Fruit fly (Drosophila melanogaster) whole organism, embryonic: ENCODE measurements around the gene qtc.

Experiments
- Abd-B ChIP-seq: fragments of 200-800 bp; sonication (Bioruptor generic); optimal IDR thresholded peaks from 2 replicates; lab custom pipeline; 2018; ENCODE audit warnings: missing biosample characterization, mild to moderate bottlenecking, missing genetic modification characterization, moderate library complexity
- Antp ChIP-seq: fragments of 200-800 bp; sonication (Bioruptor generic); optimal IDR thresholded peaks from 3 replicates; lab custom pipeline; 2016; ENCODE audit warnings: missing biosample characterization, missing genetic modification characterization
- Bgb ChIP-seq: fragments of 200-800 bp; sonication (Bioruptor generic); IDR thresholded peaks from 2 replicates; pipeline ENCODE4 v1.3.6; 2022; ENCODE audit warnings: missing biosample characterization, missing genetic modification characterization; ENCODE audit not compliant: partially characterized antibody
- CG10543 ChIP-seq: fragments of 200-800 bp; sonication (Bioruptor generic); optimal IDR thresholded peaks from 3 replicates; lab custom pipeline; 2017; ENCODE audit warnings: missing biosample characterization, mild to moderate bottlenecking, missing genetic modification characterization, moderate library complexity
- CG13123 ChIP-seq: fragments of 200-800 bp; sonication (Bioruptor generic); optimal IDR thresholded peaks from 2 replicates; lab custom pipeline; 2016; ENCODE audit warnings: missing biosample characterization, missing genetic modification characterization
- CG13296 ChIP-seq: fragments of 200-800 bp; sonication (Bioruptor generic); optimal IDR thresholded peaks from 3 replicates; lab custom pipeline; 2018; ENCODE audit warnings: missing biosample characterization, mild to moderate bottlenecking, missing genetic modification characterization
- CG14014 ChIP-seq: fragments of 200-800 bp; sonication (Bioruptor generic); IDR thresholded peaks from 2 replicates; pipeline ENCODE4 v1.3.6; 2022; ENCODE audit warnings: missing biosample characterization, missing genetic modification characterization
- CG14441 ChIP-seq: fragments of 200-800 bp; sonication (Bioruptor generic); IDR thresholded peaks from 2 replicates; pipeline ENCODE4 v1.3.6; 2022; ENCODE audit warnings: missing biosample characterization, missing genetic modification characterization
- CG14710 ChIP-seq: fragments of 200-800 bp; sonication (Bioruptor generic); optimal IDR thresholded peaks from 3 replicates; lab custom pipeline; 2019; ENCODE audit warnings: missing biosample characterization, mild to moderate bottlenecking, missing genetic modification characterization, moderate library complexity
- CG17186 ChIP-seq: fragments of 200-800 bp; sonication (Bioruptor generic); optimal IDR thresholded peaks from 3 replicates; lab custom pipeline; 2017; ENCODE audit warnings: missing biosample characterization, missing genetic modification reagents, missing genetic modification characterization
- CG17385 ChIP-seq: fragments of 200-800 bp; sonication (Bioruptor generic); optimal IDR thresholded peaks from 3 replicates; lab custom pipeline; 2018; ENCODE audit warnings: missing biosample characterization, mild to moderate bottlenecking, missing genetic modification characterization
- CG2129 ChIP-seq: fragments of 200-800 bp; sonication (Bioruptor generic); IDR thresholded peaks from 2 replicates; pipeline ENCODE4 v1.3.6; 2022; ENCODE audit warnings: missing biosample characterization, missing genetic modification characterization; ENCODE audit not compliant: partially characterized antibody
- CG2889 ChIP-seq: fragments of 200-800 bp; sonication (Bioruptor generic); IDR thresholded peaks from 3 replicates; pipeline ENCODE4 v1.3.6; 2022; ENCODE audit warnings: missing biosample characterization, missing genetic modification characterization
- CG30431 ChIP-seq: fragments of 200-800 bp; sonication (Bioruptor generic); optimal IDR thresholded peaks from 2 replicates; lab custom pipeline; 2017; ENCODE audit warnings: missing biosample characterization, missing genetic modification characterization
- CG4328 ChIP-seq: fragments of 200-800 bp; sonication (Bioruptor generic); optimal IDR thresholded peaks from 3 replicates; lab custom pipeline; 2017; ENCODE audit warnings: missing biosample characterization, missing genetic modification reagents, missing genetic modification characterization
- CG6765 ChIP-seq: fragments of 200-800 bp; sonication (Bioruptor generic); optimal IDR thresholded peaks from 3 replicates; lab custom pipeline; 2017; ENCODE audit warnings: missing biosample characterization, mild to moderate bottlenecking, missing genetic modification characterization
- CG9437 ChIP-seq: fragments of 200-800 bp; sonication (Bioruptor generic); optimal IDR thresholded peaks from 2 replicates; lab custom pipeline; 2018; ENCODE audit warnings: missing biosample characterization, mild to moderate bottlenecking, missing genetic modification characterization
- CG9609 ChIP-seq: fragments of 200-800 bp; sonication (Bioruptor generic); optimal IDR thresholded peaks from 3 replicates; lab custom pipeline; 2016; ENCODE audit warnings: missing biosample characterization, missing genetic modification characterization
- Drgx ChIP-seq: fragments of 200-800 bp; sonication (Bioruptor generic); IDR thresholded peaks from 2 replicates; pipeline ENCODE4 v1.3.6; 2022; ENCODE audit warnings: missing biosample characterization, missing genetic modification characterization
- Fer3 ChIP-seq: fragments of 200-800 bp; sonication (Bioruptor generic); optimal IDR thresholded peaks from 2 replicates; lab custom pipeline; 2018; ENCODE audit warnings: missing biosample characterization, mild to moderate bottlenecking, missing genetic modification characterization, moderate library complexity
- Hmr ChIP-seq: fragments of 200-800 bp; sonication (Bioruptor generic); optimal IDR thresholded peaks from 3 replicates; lab custom pipeline; 2017; ENCODE audit warnings: mild to moderate bottlenecking, missing biosample characterization, missing genetic modification reagents, missing genetic modification characterization
- Hmx ChIP-seq: fragments of 200-800 bp; sonication (Bioruptor generic); optimal IDR thresholded peaks from 2 replicates; lab custom pipeline; 2016; ENCODE audit warnings: missing biosample characterization, missing genetic modification characterization
- MESR4 ChIP-seq: fragments of 200-800 bp; sonication (Bioruptor generic); optimal IDR thresholded peaks from 2 replicates; lab custom pipeline; 2018; ENCODE audit warnings: missing biosample characterization, mild to moderate bottlenecking, missing genetic modification characterization, moderate library complexity
- Med ChIP-seq: fragments of 200-800 bp; sonication (Bioruptor generic); peaks from one replicate; lab custom pipeline; 2016; ENCODE audit warnings: missing biosample characterization, missing genetic modification characterization, mild to moderate bottlenecking, inconsistent platforms, moderate library complexity
- Taf1 ChIP-seq: fragments of 200-800 bp; sonication (Bioruptor generic); IDR thresholded peaks from 2 replicates; pipeline ENCODE4 v1.3.6; 2022; ENCODE audit warnings: missing biosample characterization, missing genetic modification characterization
- Xrp1 ChIP-seq: fragments of 200-800 bp; sonication (Bioruptor generic); IDR thresholded peaks from 2 replicates; pipeline ENCODE4 v1.3.6; 2022; ENCODE audit warnings: missing biosample characterization, missing genetic modification characterization
- abd-A ChIP-seq: fragments of 200-800 bp; sonication (Bioruptor generic); optimal IDR thresholded peaks from 3 replicates; lab custom pipeline; 2019; ENCODE audit warnings: missing biosample characterization, mild to moderate bottlenecking, missing genetic modification characterization, moderate library complexity
- ac ChIP-seq: fragments of 200-800 bp; sonication (Bioruptor generic); optimal IDR thresholded peaks from 3 replicates; lab custom pipeline; 2017; ENCODE audit warnings: missing biosample characterization, mild to moderate bottlenecking, missing genetic modification characterization
- bbx ChIP-seq: fragments of 200-800 bp; sonication (Bioruptor generic); IDR thresholded peaks from 2 replicates; pipeline ENCODE4 v1.3.6; 2022; ENCODE audit warnings: missing biosample characterization, missing genetic modification characterization; ENCODE audit not compliant: partially characterized antibody
- chinmo ChIP-seq: fragments of 200-800 bp; sonication (Bioruptor generic); IDR thresholded peaks from 4 replicates; pipeline ENCODE4 v1.3.6; 2022; ENCODE audit warnings: missing biosample characterization, missing genetic modification characterization; ENCODE audit not compliant: partially characterized antibody
- crp ChIP-seq, 2 experiments: fragments of 200-800 bp; sonication (Bioruptor generic); optimal IDR thresholded peaks; 2 replicates in 1 of 2; 3 replicates in 1 of 2; lab custom pipeline; 2017; ENCODE audit warnings: missing biosample characterization in 2 of 2, missing genetic modification characterization in 2 of 2, mild to moderate bottlenecking in 1 of 2, moderate library complexity in 1 of 2
- ewg ChIP-seq: fragments of 200-800 bp; sonication (Bioruptor generic); optimal IDR thresholded peaks from 3 replicates; lab custom pipeline; 2017; ENCODE audit warnings: mild to moderate bottlenecking, missing biosample characterization, missing genetic modification reagents, missing genetic modification characterization
- gsb ChIP-seq: fragments of 200-800 bp; sonication (Bioruptor generic); IDR thresholded peaks from 2 replicates; pipeline ENCODE4 v1.3.6; 2022; ENCODE audit warnings: missing biosample characterization, missing genetic modification characterization
- h ChIP-seq: fragments of >200 bp; optimal IDR thresholded peaks from 2 replicates; lab custom pipeline; 2017
- ham ChIP-seq: fragments of 200-800 bp; sonication (Bioruptor generic); IDR thresholded peaks from 2 replicates; pipeline ENCODE4 v1.3.6; 2022; ENCODE audit warnings: missing biosample characterization, missing genetic modification characterization
- lov ChIP-seq, 2 experiments: fragments of 200-800 bp in 1 of 2; fragments of >200 bp in 1 of 2; sonication (Bioruptor generic) in 1 of 2; IDR thresholded peaks in 1 of 2; optimal IDR thresholded peaks in 1 of 2; 2 replicates in 1 of 2; 3 replicates in 1 of 2; pipeline versions ENCODE4 v1.3.6 to Lab custom; 2017 to 2022; ENCODE audit warnings: missing biosample characterization in 1 of 2, missing genetic modification characterization in 1 of 2
- org-1 ChIP-seq: fragments of 200-800 bp; sonication (Bioruptor generic); optimal IDR thresholded peaks from 2 replicates; lab custom pipeline; 2017; ENCODE audit warnings: missing biosample characterization, missing genetic modification characterization
- pum ChIP-seq: fragments of 200-800 bp; sonication (Bioruptor generic); optimal IDR thresholded peaks from 2 replicates; lab custom pipeline; 2016; ENCODE audit warnings: missing biosample characterization, missing genetic modification characterization
- pzg ChIP-seq: fragments of 200-800 bp; sonication (Bioruptor generic); optimal IDR thresholded peaks from 3 replicates; lab custom pipeline; 2018; ENCODE audit warnings: missing biosample characterization, mild to moderate bottlenecking, missing genetic modification characterization, moderate library complexity
- sens ChIP-seq: fragments of 200-800 bp; sonication (Bioruptor generic); peaks from one replicate; lab custom pipeline; 2016; ENCODE audit warnings: missing biosample characterization, missing genetic modification characterization
- seq ChIP-seq: fragments of 200-800 bp; sonication (Bioruptor generic); IDR thresholded peaks from 2 replicates; pipeline ENCODE4 v1.3.6; 2022; ENCODE audit warnings: missing biosample characterization, missing genetic modification characterization
- tap ChIP-seq: fragments of 200-800 bp; optimal IDR thresholded peaks from 3 replicates; lab custom pipeline; 2019; ENCODE audit warnings: missing biosample characterization, mild to moderate bottlenecking, missing genetic modification characterization, moderate library complexity
- trh ChIP-seq: fragments of 200-800 bp; sonication (Bioruptor generic); optimal IDR thresholded peaks from 2 replicates; lab custom pipeline; 2016; ENCODE audit warnings: missing biosample characterization, missing genetic modification characterization
- ttk ChIP-seq: fragments of 200-800 bp; sonication (Bioruptor generic); IDR thresholded peaks from 2 replicates; pipeline ENCODE4 v2.1.2; 2022; ENCODE audit warnings: missing biosample characterization, missing genetic modification characterization
- wek ChIP-seq: fragments of 200-800 bp; sonication (Bioruptor generic); optimal IDR thresholded peaks from 3 replicates; lab custom pipeline; 2018; ENCODE audit warnings: missing biosample characterization, mild to moderate bottlenecking, missing genetic modification characterization, moderate library complexity
- yki ChIP-seq: fragments of >200 bp; optimal IDR thresholded peaks from 3 replicates; lab custom pipeline; 2018
- zf30C ChIP-seq: fragments of 200-800 bp; sonication (Bioruptor generic); optimal IDR thresholded peaks from 3 replicates; lab custom pipeline; 2018; ENCODE audit warnings: missing biosample characterization, mild to moderate bottlenecking, missing genetic modification characterization

qtc gene

DNA sequence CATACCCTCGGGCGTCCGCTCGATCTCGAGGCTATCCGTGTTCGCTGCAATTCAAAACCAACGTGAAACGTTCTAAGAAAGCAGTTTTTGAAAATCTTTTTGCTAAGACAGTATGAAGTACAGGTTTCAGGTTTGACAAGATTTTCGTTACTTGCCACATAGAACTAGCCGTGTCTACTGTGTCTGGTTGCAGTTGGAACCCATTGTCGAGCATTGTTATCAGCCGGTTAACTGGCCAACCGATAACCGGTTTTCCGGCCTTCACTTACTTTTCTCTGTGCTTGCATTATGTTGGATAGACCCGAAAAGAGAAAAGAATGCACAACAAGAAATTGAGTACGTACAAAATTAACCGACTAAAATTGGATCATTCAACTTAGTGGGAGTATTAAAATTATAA, 10.6 kb upstream of the qtc start (continued):
- no peak for TF ChIP-seq gsb (GFP tag; lab: Robert Waterston, UW)
- TF ChIP-seq bbx (GFP tag; lab: Robert Waterston, UW): 0 out of 2 replicates have a peak, but pooled peaks have one; percentile 15
- TF ChIP-seq org-1 (GFP tag; lab: Kevin White, UChicago): no peak
- no peak for TF ChIP-seq CG14710 (tag; lab: Kevin White, UChicago)
- peak; percentile 67 for TF ChIP-seq zf30C
- TF ChIP-seq ttk (GFP tag; lab: Robert Waterston, UW): peak; percentile 38; the same call in 1 of the 2 replicates
- TF ChIP-seq pum (GFP tag; lab: Kevin White, UChicago): no peak
- no peak for TF ChIP-seq yki

DNA sequence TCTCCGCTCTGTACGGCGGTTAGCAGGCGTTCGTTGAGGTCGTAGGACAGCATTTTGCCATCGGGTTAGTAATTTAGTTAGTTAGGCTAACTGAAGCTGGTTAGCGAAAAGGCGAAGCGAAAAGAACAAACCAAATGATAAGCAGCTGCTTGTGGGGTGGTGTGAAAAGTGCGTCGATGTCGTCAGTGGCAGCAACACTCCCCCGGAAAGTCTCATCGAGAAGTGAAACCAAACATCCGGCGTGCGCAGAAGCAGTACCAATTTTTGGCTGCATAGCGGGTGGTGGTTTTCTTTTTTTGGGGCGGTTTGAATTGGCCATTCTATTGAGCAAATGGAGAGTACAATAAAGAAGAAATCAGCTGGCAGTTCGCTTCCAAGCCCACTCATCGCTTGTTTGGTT, 9.8 kb upstream of the qtc start, which contains the start of gene CG9121:
Gene CG9121, minus strand, starts transcription at position 238 of the 400 bp plus-strand sequence.
- TF ChIP-seq CG9437 (no peak), tap (tag; lab: Kevin White, UChicago) (no peak), CG6765 (no peak), crp (GFP tag; optimal IDR thresholded peaks at IDR 0.05; lab: Kevin White, UChicago) (peak in 1 of 2 experiments; percentile 48), seq (GFP tag; lab: Robert Waterston, UW) (peak; percentile 64; the same call in 1 of the 2 replicates), ewg (GFP tag; lab: Kevin White, UChicago) (peak; percentile 91), chinmo (peak; percentile 71; the same call in 1 of the 4 replicates), CG9609 (GFP tag; lab: Kevin White, UChicago) (no peak), trh (GFP tag; lab: Kevin White, UChicago) (no peak), Antp (GFP tag; lab: Kevin White, UChicago) (no peak), MESR4 (GFP tag; lab: Kevin White, UChicago) (peak; percentile 47), CG2129 (GFP tag; lab: Robert Waterston, UW) (no peak), CG14710 (tag; lab: Kevin White, UChicago) (no peak), pzg (peak; percentile 7), sens (GFP tag; lab: Kevin White, UChicago) (peak; percentile 12), Med (GFP tag; lab: Kevin White, UChicago) (peak; percentile 9), abd-A (peak; percentile 67), Xrp1 (GFP tag; lab: Robert Waterston, UW) (no peak), Taf1 (no peak)

DNA sequence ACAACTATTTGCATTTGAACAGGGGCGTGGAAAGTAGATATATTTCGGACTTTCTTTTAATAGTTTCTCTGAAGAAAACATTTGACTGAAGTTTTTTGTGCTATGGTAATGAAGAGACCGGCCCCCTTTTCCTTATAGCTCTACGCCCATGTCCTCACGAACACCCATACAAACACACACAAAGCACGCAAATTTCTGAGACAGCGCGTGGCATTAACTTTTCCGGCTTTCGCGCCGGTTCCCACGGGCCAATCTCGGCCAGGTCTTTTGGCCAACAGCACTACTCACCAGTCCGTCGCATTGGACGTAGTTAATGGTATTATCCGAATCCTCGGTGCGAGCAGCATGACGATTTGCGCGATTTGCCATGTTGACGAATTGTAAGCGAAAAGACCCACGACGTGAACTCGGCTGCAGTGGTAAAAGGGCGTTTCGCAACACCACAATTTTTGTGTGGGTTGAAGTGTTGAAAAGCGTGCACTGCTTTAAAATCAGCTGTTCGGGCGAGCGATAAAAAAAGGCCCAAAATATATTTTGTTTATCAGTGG, 8.2 kb upstream of the qtc start, which contains the start of gene senju:
Gene senju, plus strand, starts transcription at position 477 of the 548 bp plus-strand sequence.
- peak; percentile 88 for TF ChIP-seq CG10543 (GFP tag; lab: Kevin White, UChicago)
- TF ChIP-seq CG17186 (GFP tag; lab: Kevin White, UChicago): peak; percentile 83
- peak; percentile 48; the same call in 1 of the 2 replicates for TF ChIP-seq Bgb (GFP tag; lab: Robert Waterston, UW)
- no peak for TF ChIP-seq CG2129 (GFP tag; lab: Robert Waterston, UW)
- peak; percentile 72 for TF ChIP-seq CG30431 (GFP tag; lab: Kevin White, UChicago)
- TF ChIP-seq wek (GFP tag; lab: Kevin White, UChicago): peak; percentile 57
- TF ChIP-seq CG13296 (GFP tag; lab: Kevin White, UChicago): peak; percentile 80
- peak; percentile 40; the same call in 1 of the 2 replicates for TF ChIP-seq ham (GFP tag; lab: Robert Waterston, UW)
- TF ChIP-seq CG13123 (GFP tag; lab: Kevin White, UChicago): peak; percentile 81
- peak; percentile 71 for TF ChIP-seq CG2889
- TF ChIP-seq Fer3 (tag; lab: Kevin White, UChicago): peak; percentile 74
- peak; percentile 83 for TF ChIP-seq CG4328
- peak; percentile 91 for TF ChIP-seq Hmr
- peak; percentile 83 for TF ChIP-seq CG17385 (GFP tag; lab: Kevin White, UChicago)
- TF ChIP-seq CG14441 (GFP tag; lab: Robert Waterston, UW): peak; percentile 83
- TF ChIP-seq lov (optimal IDR thresholded peaks at IDR 0.05; lab: Kevin White, UChicago): no peak
- peak; percentile 55; the same call in 2 of the 3 replicates for TF ChIP-seq lov (GFP tag; IDR thresholded peaks at IDR 0.05; lab: Robert Waterston, UW)
- peak; percentile 83 for TF ChIP-seq CG14014 (GFP tag; lab: Robert Waterston, UW)
- peak; percentile 53 for TF ChIP-seq Hmx (GFP tag; lab: Kevin White, UChicago)
- TF ChIP-seq Abd-B (GFP tag; lab: Kevin White, UChicago): peak; percentile 16
- peak; percentile 15 for TF ChIP-seq ac (GFP tag; lab: Kevin White, UChicago)
- TF ChIP-seq h (lab: Kevin White, UChicago): no peak
- TF ChIP-seq Drgx (GFP tag; lab: Robert Waterston, UW): peak; percentile 81
- peak; percentile 21 for TF ChIP-seq trh (GFP tag; lab: Kevin White, UChicago)
